Worm (Caenorhabditis elegans) whole organism, late embryonic: Measurements from ENCODE around the gene D1005.10.
A peak's percentile ranks its signal among the peaks of the same experiment; 100 is the strongest.

Source experiments
- C38D4.7 ChIP-seq: fragments of 200-800 bp; sonication (Bioruptor generic); optimal IDR thresholded peaks from 2 replicates; lab custom pipeline; 2018; ENCODE audit warnings: mild to moderate bottlenecking, missing genetic modification characterization, moderate library complexity, missing compliant biosample characterization
- F13H6.1 ChIP-seq: sonication (generic microtip); optimal IDR thresholded peaks from 2 replicates; lab custom pipeline; 2016; ENCODE audit warnings: missing genetic modification characterization, missing compliant biosample characterization
- K02D7.2 ChIP-seq: sonication (generic microtip); optimal IDR thresholded peaks from 2 replicates; lab custom pipeline; 2017; ENCODE audit warnings: mild to moderate bottlenecking, missing genetic modification characterization, missing compliant biosample characterization
- K09A11.1 ChIP-seq: sonication (generic microtip); optimal IDR thresholded peaks from 2 replicates; lab custom pipeline; 2017; ENCODE audit warnings: antibody characterized with exemption, mild to moderate bottlenecking, missing genetic modification characterization, missing compliant biosample characterization; ENCODE audit not compliant: insufficient read depth
- T23F11.4 ChIP-seq: fragments of 200-800 bp; sonication (Bioruptor generic); optimal IDR thresholded peaks from 2 replicates; lab custom pipeline; 2018; ENCODE audit warnings: mild to moderate bottlenecking, missing genetic modification characterization, missing compliant biosample characterization
- ahr-1 ChIP-seq: sonication (generic microtip); optimal IDR thresholded peaks from 2 replicates; lab custom pipeline; 2016; ENCODE audit warnings: missing genetic modification characterization, missing compliant biosample characterization
- ceh-19 ChIP-seq: fragments of 200-800 bp; sonication (Bioruptor generic); optimal IDR thresholded peaks from 2 replicates; lab custom pipeline; 2018; ENCODE audit warnings: mild to moderate bottlenecking, missing genetic modification characterization, missing compliant biosample characterization
- ceh-22 ChIP-seq: sonication (generic microtip); optimal IDR thresholded peaks from 2 replicates; lab custom pipeline; 2017; ENCODE audit warnings: missing biosample characterization, missing genetic modification characterization
- ceh-24 ChIP-seq: sonication (generic microtip); optimal IDR thresholded peaks from 2 replicates; lab custom pipeline; 2016; ENCODE audit warnings: mild to moderate bottlenecking, missing genetic modification characterization, missing compliant biosample characterization
- ceh-31 ChIP-seq: sonication (generic microtip); optimal IDR thresholded peaks from 2 replicates; lab custom pipeline; 2016; ENCODE audit warnings: missing genetic modification characterization, missing compliant biosample characterization
- ceh-45 ChIP-seq: fragments of 200-800 bp; sonication (Bioruptor generic); IDR thresholded peaks from 2 replicates; pipeline ENCODE4 v1.3.6; 2022; ENCODE audit warnings: missing genetic modification reagents, missing genetic modification characterization, missing compliant biosample characterization
- ceh-48 ChIP-seq: sonication (generic microtip); optimal IDR thresholded peaks from 2 replicates; lab custom pipeline; 2016; ENCODE audit warnings: missing genetic modification characterization, inconsistent platforms, missing compliant biosample characterization
- ceh-6 ChIP-seq: fragments of 200-800 bp; sonication (Bioruptor generic); optimal IDR thresholded peaks from 2 replicates; lab custom pipeline; 2018; ENCODE audit warnings: mild to moderate bottlenecking, missing genetic modification characterization, missing compliant biosample characterization
- dve-1 ChIP-seq: sonication (generic microtip); optimal IDR thresholded peaks from 2 replicates; lab custom pipeline; 2017; ENCODE audit warnings: antibody characterized with exemption, mild to moderate bottlenecking, missing genetic modification characterization, missing compliant biosample characterization
- elt-2 ChIP-seq: sonication (generic microtip); optimal IDR thresholded peaks from 2 replicates; lab custom pipeline; 2016; ENCODE audit warnings: missing genetic modification reagents, missing genetic modification characterization, missing compliant biosample characterization
- elt-4 ChIP-seq: sonication (generic microtip); optimal IDR thresholded peaks from 2 replicates; lab custom pipeline; 2016; ENCODE audit warnings: missing genetic modification characterization, missing compliant biosample characterization
- ets-4 ChIP-seq: sonication (generic microtip); optimal IDR thresholded peaks from 2 replicates; lab custom pipeline; 2016; ENCODE audit warnings: missing genetic modification characterization, missing compliant biosample characterization
- eyg-1 ChIP-seq: sonication (generic microtip); optimal IDR thresholded peaks from 2 replicates; lab custom pipeline; 2016; ENCODE audit warnings: missing genotype, missing genetic modification characterization, missing compliant biosample characterization
- hlh-13 ChIP-seq: fragments of 200-800 bp; sonication (Bioruptor generic); optimal IDR thresholded peaks from 2 replicates; lab custom pipeline; 2018; ENCODE audit warnings: mild to moderate bottlenecking, missing genetic modification characterization, missing compliant biosample characterization
- hlh-15 ChIP-seq: sonication (generic microtip); optimal IDR thresholded peaks from 2 replicates; lab custom pipeline; 2016; ENCODE audit warnings: missing genetic modification characterization, missing compliant biosample characterization
- hlh-6 ChIP-seq: sonication (generic microtip); optimal IDR thresholded peaks from 2 replicates; lab custom pipeline; 2016; ENCODE audit warnings: missing genotype, missing genetic modification characterization, missing compliant biosample characterization
- hlh-8 ChIP-seq: sonication (generic microtip); optimal IDR thresholded peaks from 2 replicates; lab custom pipeline; 2016; ENCODE audit warnings: missing genotype, missing genetic modification characterization, missing compliant biosample characterization
- madf-2 ChIP-seq: sonication (generic microtip); optimal IDR thresholded peaks from 2 replicates; lab custom pipeline; 2017; ENCODE audit warnings: missing genetic modification characterization, missing compliant biosample characterization
- mec-3 ChIP-seq: sonication (generic microtip); optimal IDR thresholded peaks from 2 replicates; lab custom pipeline; 2016; ENCODE audit warnings: borderline replicate concordance, missing genetic modification characterization, missing compliant biosample characterization
- nfya-1 ChIP-seq: sonication (generic microtip); optimal IDR thresholded peaks from 2 replicates; lab custom pipeline; 2017; ENCODE audit warnings: missing genetic modification characterization, mild to moderate bottlenecking, missing compliant biosample characterization, antibody characterized with exemption, moderate library complexity
- nhr-232 ChIP-seq: sonication (generic microtip); optimal IDR thresholded peaks from 2 replicates; lab custom pipeline; 2016; ENCODE audit warnings: missing genetic modification characterization, missing compliant biosample characterization
- npax-4 ChIP-seq: sonication (generic microtip); optimal IDR thresholded peaks from 2 replicates; lab custom pipeline; 2016; ENCODE audit warnings: missing genetic modification characterization, missing compliant biosample characterization
- pag-3 ChIP-seq: sonication (generic microtip); optimal IDR thresholded peaks from 2 replicates; lab custom pipeline; 2016; ENCODE audit warnings: missing compliant biosample characterization, missing genetic modification characterization, borderline replicate concordance
- pha-4 ChIP-seq: fragments of 150-350 bp; optimal IDR thresholded peaks from 2 replicates; lab custom pipeline; 2018; ENCODE audit warnings: missing biosample characterization, missing genetic modification reagents, missing genetic modification characterization
- ref-2 ChIP-seq: sonication (generic microtip); optimal IDR thresholded peaks from 2 replicates; lab custom pipeline; 2016; ENCODE audit warnings: missing genetic modification characterization, missing compliant biosample characterization
- sdc-2 ChIP-seq: sonication (generic microtip); optimal IDR thresholded peaks from 2 replicates; lab custom pipeline; 2016; ENCODE audit warnings: missing genotype, missing genetic modification characterization, missing compliant biosample characterization
- tbx-2 ChIP-seq: sonication (generic microtip); optimal IDR thresholded peaks from 2 replicates; lab custom pipeline; 2016; ENCODE audit warnings: missing genetic modification characterization, missing compliant biosample characterization
- unc-42 ChIP-seq: sonication (generic microtip); optimal IDR thresholded peaks from 2 replicates; lab custom pipeline; 2016; ENCODE audit warnings: missing genotype, missing genetic modification characterization, missing compliant biosample characterization
- unc-55 ChIP-seq: sonication (generic microtip); optimal IDR thresholded peaks from 2 replicates; lab custom pipeline; 2017; ENCODE audit warnings: missing biosample characterization, missing genetic modification reagents, missing genetic modification characterization
- zip-5 ChIP-seq: sonication (generic microtip); optimal IDR thresholded peaks from 2 replicates; lab custom pipeline; 2016; ENCODE audit warnings: missing genetic modification characterization, missing compliant biosample characterization
- ztf-16 ChIP-seq: sonication (generic microtip); optimal IDR thresholded peaks from 2 replicates; lab custom pipeline; 2017; ENCODE audit warnings: missing genetic modification characterization, missing compliant biosample characterization

D1005.10 gene

DNA sequence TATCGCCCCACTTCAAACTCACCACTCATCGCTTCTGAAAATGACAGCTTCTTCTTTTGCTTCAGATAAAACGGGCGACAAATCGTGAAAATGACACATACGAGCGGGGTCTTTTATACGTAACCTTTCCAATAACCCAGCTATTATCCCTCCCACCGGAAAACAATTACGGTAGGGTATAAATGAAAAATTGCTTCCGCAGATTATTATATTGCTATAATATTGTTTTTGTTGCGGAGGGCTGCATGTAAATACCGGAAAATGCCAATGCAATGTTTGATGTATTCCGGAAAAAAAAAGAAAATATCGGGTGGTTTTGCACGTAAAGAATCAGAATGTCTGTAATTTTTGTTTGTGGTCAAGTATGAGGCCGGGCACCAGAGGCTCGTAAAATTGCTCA, 15.8 kb upstream of the D1005.10 start, which contains the start of gene F09E10.7:
Gene F09E10.7 (minus strand): TSS at position 101 of the 400 bp plus-strand sequence.
- no peak for TF ChIP-seq ceh-45
- no peak for TF ChIP-seq elt-4
- TF ChIP-seq unc-55 (GFP tag; lab: Kevin White, UChicago): no peak
- TF ChIP-seq hlh-8 (tag; lab: Kevin White, UChicago): no peak
- no peak for TF ChIP-seq hlh-15 (tag; lab: Kevin White, UChicago)
- TF ChIP-seq ets-4: no peak
- TF ChIP-seq hlh-6 (tag; lab: Kevin White, UChicago): no peak
- TF ChIP-seq sdc-2: no peak
- no peak for TF ChIP-seq ztf-16 (tag; lab: Kevin White, UChicago)
- TF ChIP-seq C38D4.7 (GFP tag; lab: Kevin White, UChicago): no peak
- TF ChIP-seq dve-1 (tag; lab: Kevin White, UChicago): no peak
- no peak for TF ChIP-seq nfya-1

ce11 chrX:1499499-1499898, 13.5 kb upstream of the D1005.10 start:
- TF ChIP-seq ceh-48 (tag; lab: Kevin White, UChicago): no peak
- no peak for TF ChIP-seq ceh-19 (GFP tag; lab: Kevin White, UChicago)
- no peak for TF ChIP-seq pag-3 (tag; lab: Kevin White, UChicago)
- no peak for TF ChIP-seq eyg-1 (tag; lab: Kevin White, UChicago)
- no peak for TF ChIP-seq hlh-13 (GFP tag; lab: Kevin White, UChicago)
- no peak for TF ChIP-seq npax-4 (tag; lab: Kevin White, UChicago)
- no peak for TF ChIP-seq elt-4
- TF ChIP-seq madf-2 (tag; lab: Kevin White, UChicago): no peak
- no peak for TF ChIP-seq ceh-6
- no peak for TF ChIP-seq ceh-31 (tag; lab: Kevin White, UChicago)
- TF ChIP-seq hlh-15 (tag; lab: Kevin White, UChicago): no peak
- TF ChIP-seq hlh-6 (tag; lab: Kevin White, UChicago): no peak
- no peak for TF ChIP-seq ref-2 (tag; lab: Kevin White, UChicago)
- TF ChIP-seq F13H6.1 (tag; lab: Kevin White, UChicago): no peak
- TF ChIP-seq ceh-22 (tag; lab: Kevin White, UChicago): no peak

DNA sequence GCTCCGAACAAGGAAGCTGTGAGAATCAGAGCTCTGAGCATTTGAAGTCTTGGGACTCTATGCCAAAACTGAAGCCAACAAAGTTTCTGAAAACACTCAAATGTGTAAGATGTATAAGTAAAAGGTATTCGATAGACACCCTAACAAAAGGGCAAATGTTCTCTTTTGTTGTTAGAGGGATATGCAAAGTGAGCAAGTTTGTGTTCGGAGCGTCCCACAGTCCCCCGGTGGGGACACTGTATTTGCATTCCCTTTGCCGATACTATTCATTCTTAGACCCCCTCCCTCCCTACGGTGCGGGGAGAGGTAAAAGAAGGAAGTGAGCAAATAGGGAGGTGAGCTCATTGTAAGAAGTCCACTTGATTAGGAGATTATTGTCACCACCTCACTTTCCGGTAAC, 11.6 kb upstream of the D1005.10 start, which contains the start of gene F09E10.6:
Gene F09E10.6 (minus strand): TSS at position 101 of the 400 bp plus-strand sequence.
- no peak for TF ChIP-seq pha-4 (tag; lab: Kevin White, UChicago)
- no peak for TF ChIP-seq ceh-24 (tag; lab: Kevin White, UChicago)
- TF ChIP-seq ceh-22 (tag; lab: Kevin White, UChicago): no peak
- no peak for TF ChIP-seq K09A11.1 (tag; lab: Kevin White, UChicago)
- TF ChIP-seq tbx-2 (tag; lab: Kevin White, UChicago): no peak
- TF ChIP-seq hlh-13 (GFP tag; lab: Kevin White, UChicago): no peak
- TF ChIP-seq nhr-232 (tag; lab: Kevin White, UChicago): no peak
- TF ChIP-seq sdc-2: no peak

DNA sequence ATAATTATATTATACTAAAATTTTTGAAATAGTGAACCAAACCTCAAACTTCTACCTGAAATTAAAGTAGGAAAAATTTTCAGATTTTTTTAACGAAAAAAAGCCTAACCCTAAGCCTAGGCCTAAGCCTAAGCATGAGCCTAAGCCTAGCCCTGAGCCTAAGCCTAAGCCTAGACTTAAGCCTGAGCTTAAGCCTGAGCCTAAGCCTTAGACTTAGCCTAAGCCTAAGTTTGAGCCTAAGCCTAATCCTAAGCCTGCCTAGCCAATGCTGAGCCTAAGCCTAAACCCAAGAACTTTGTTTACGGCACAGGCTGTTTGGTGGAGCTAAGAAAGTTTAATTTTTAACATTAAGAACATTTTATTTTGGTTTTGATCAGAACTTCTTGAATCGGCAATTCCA, 10.0 kb upstream of the D1005.10 start:
- TF ChIP-seq dve-1 (tag; lab: Kevin White, UChicago) (peak; percentile 65), unc-42 (tag; lab: Kevin White, UChicago) (no peak), elt-2 (tag; lab: Kevin White, UChicago) (no peak)

DNA sequence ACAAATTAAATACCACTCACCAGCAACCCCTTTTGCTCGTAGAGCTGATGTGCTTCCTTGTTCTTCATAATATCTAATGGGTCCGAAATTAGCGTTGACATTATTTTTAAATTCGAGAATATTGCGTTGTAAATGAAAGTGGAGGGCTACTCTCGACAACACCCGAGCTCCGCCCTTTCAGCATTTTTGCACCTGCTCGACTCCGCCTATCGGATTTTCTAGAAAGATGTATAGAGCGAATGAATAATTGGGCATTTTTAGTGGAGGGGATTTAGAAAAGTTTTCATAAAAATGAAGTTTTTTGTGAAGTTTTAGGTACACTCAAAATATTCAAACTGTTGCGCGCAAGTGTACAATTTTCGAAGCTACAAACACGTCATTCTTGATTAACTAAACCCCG, 8.3 kb upstream of the D1005.10 start, which contains the start of gene F09E10.5:
Gene F09E10.5 (minus strand): TSS at position 101 of the 400 bp plus-strand sequence.
- TF ChIP-seq dve-1 (tag; lab: Kevin White, UChicago) (no peak), mec-3 (no peak), npax-4 (tag; lab: Kevin White, UChicago) (no peak), ceh-48 (tag; lab: Kevin White, UChicago) (no peak), T23F11.4 (GFP tag; lab: Kevin White, UChicago) (no peak), zip-5 (no peak), elt-4 (no peak), ztf-16 (tag; lab: Kevin White, UChicago) (no peak), F13H6.1 (tag; lab: Kevin White, UChicago) (no peak), ahr-1 (tag; lab: Kevin White, UChicago) (no peak), K09A11.1 (tag; lab: Kevin White, UChicago) (no peak), K02D7.2 (no peak)
